Fruit fly (Drosophila melanogaster): ENCODE data around the gene CG13653.

DNA sequence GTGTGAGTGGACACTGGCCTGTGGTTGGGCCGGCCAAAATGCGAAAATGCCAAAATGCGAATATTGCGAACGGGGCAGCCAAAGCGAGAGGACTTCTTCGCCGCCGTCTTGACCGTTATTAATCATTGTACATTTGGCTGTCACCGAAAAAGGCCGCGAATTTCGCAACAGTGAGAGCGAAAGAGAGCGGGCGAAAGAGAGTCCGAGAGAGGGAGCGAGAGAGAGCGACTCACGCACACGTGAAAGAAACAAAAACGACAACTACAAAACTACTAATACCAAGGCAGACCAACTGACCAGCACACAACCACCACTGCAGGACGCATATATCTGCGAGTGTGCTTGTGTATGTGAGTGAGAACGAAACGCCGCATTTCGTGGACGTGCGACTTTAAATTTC lies 10.8 kb upstream of the CG13653 start:
- TF ChIP-seq Lpt (GFP tag; optimal IDR thresholded peaks at IDR 0.05) (no peak), dac (GFP tag; optimal IDR thresholded peaks at IDR 0.05) (no peak), CG31627 (GFP tag; optimal IDR thresholded peaks at IDR 0.05) (no peak), CG6854 (GFP tag; optimal IDR thresholded peaks at IDR 0.05) (no peak), Gug (GFP tag; IDR thresholded peaks at IDR 0.05) (no peak), vri (GFP tag; optimal IDR thresholded peaks at IDR 0.05) (no peak), Eip75B (GFP tag; optimal IDR thresholded peaks at IDR 0.05) (no peak), Hr38 (GFP tag; optimal IDR thresholded peaks at IDR 0.05) (no peak), spab (GFP tag; optimal IDR thresholded peaks at IDR 0.05) (no peak), fkh (GFP tag; optimal IDR thresholded peaks at IDR 0.05) (no peak), fd59A (GFP tag; optimal IDR thresholded peaks at IDR 0.05) (no peak), CG34406 (GFP tag; optimal IDR thresholded peaks at IDR 0.05) (no peak), net (GFP tag; optimal IDR thresholded peaks at IDR 0.05) (no peak), Blimp-1 (GFP tag; optimal IDR thresholded peaks at IDR 0.05) (no peak)

Data from whole organism, prepupa.